Fruit fly (Drosophila melanogaster) whole organism, adult: ENCODE results near the gene Hip1.
A peak's percentile ranks its signal among the peaks of the same experiment; 100 is the strongest.

Experiments
- CG11617 ChIP-seq: fragments of 200-800 bp; sonication (Bioruptor generic); optimal IDR thresholded peaks from 2 replicates; lab custom pipeline; 2017; ENCODE audit warnings: mild to moderate bottlenecking, missing biosample characterization, missing genetic modification reagents, missing genetic modification characterization
- CG12768 ChIP-seq: fragments of 200-800 bp; sonication (Bioruptor generic); optimal IDR thresholded peaks from 2 replicates; lab custom pipeline; 2017; ENCODE audit warnings: missing biosample characterization, missing genetic modification characterization, mild to moderate bottlenecking, moderate library complexity, missing genetic modification reagents
- CG14711 ChIP-seq: fragments of 200-800 bp; sonication (Bioruptor generic); optimal IDR thresholded peaks from 2 replicates; lab custom pipeline; 2018; ENCODE audit warnings: missing biosample characterization, mild to moderate bottlenecking, missing genetic modification characterization, moderate library complexity
- CG1620 ChIP-seq: fragments of 200-800 bp; sonication (Bioruptor generic); optimal IDR thresholded peaks from 2 replicates; lab custom pipeline; 2016; ENCODE audit warnings: missing biosample characterization, missing genetic modification characterization
- CG33017 ChIP-seq: fragments of 200-800 bp; sonication (Bioruptor generic); optimal IDR thresholded peaks from 2 replicates; lab custom pipeline; 2018; ENCODE audit warnings: missing biosample characterization, mild to moderate bottlenecking, missing genetic modification characterization, moderate library complexity
- CG5204 ChIP-seq: fragments of 200-800 bp; sonication (Bioruptor generic); optimal IDR thresholded peaks from 2 replicates; lab custom pipeline; 2016; ENCODE audit warnings: missing biosample characterization, missing genetic modification characterization
- CG7045 ChIP-seq: fragments of 200-800 bp; sonication (Bioruptor generic); optimal IDR thresholded peaks from 2 replicates; lab custom pipeline; 2017; ENCODE audit warnings: missing biosample characterization, mild to moderate bottlenecking, missing genetic modification characterization
- CG7101 ChIP-seq: fragments of 200-800 bp; sonication (Bioruptor generic); optimal IDR thresholded peaks from 2 replicates; lab custom pipeline; 2018; ENCODE audit warnings: missing biosample characterization, mild to moderate bottlenecking, missing genetic modification characterization, moderate library complexity
- Clk ChIP-seq: fragments of 200-800 bp; sonication (Bioruptor generic); optimal IDR thresholded peaks from 2 replicates; lab custom pipeline; 2017; ENCODE audit warnings: missing biosample characterization, missing genetic modification characterization
- Crg-1 ChIP-seq: fragments of 200-800 bp; sonication (Bioruptor generic); optimal IDR thresholded peaks from 2 replicates; lab custom pipeline; 2016; ENCODE audit warnings: missing biosample characterization, missing genetic modification characterization
- Hr96 ChIP-seq: fragments of 200-800 bp; sonication (Bioruptor generic); optimal IDR thresholded peaks from 2 replicates; lab custom pipeline; 2016; ENCODE audit warnings: missing biosample characterization, missing genetic modification characterization
- Mnt ChIP-seq: fragments of 200-800 bp; sonication (Bioruptor generic); optimal IDR thresholded peaks from 2 replicates; lab custom pipeline; 2016; ENCODE audit warnings: missing biosample characterization, mild to moderate bottlenecking, missing genetic modification characterization
- bab1 ChIP-seq: fragments of 200-800 bp; sonication (Bioruptor generic); optimal IDR thresholded peaks from 3 replicates; lab custom pipeline; 2019; ENCODE audit warnings: missing biosample characterization, mild to moderate bottlenecking, missing genetic modification characterization, moderate library complexity
- cic ChIP-seq: fragments of 200-800 bp; sonication (Bioruptor generic); optimal IDR thresholded peaks from 2 replicates; lab custom pipeline; 2017; ENCODE audit warnings: missing biosample characterization, mild to moderate bottlenecking, missing genetic modification characterization, moderate library complexity
- cnc ChIP-seq, 2 experiments: fragments of >200 bp; optimal IDR thresholded peaks; 2 replicates each; lab custom pipeline; 2017
- kay ChIP-seq: fragments of 200-800 bp; sonication (Bioruptor generic); peaks from one replicate; lab custom pipeline; 2016; ENCODE audit warnings: missing biosample characterization, missing genetic modification characterization, borderline replicate concordance
- ovo ChIP-seq: fragments of 200-800 bp; sonication (Bioruptor generic); optimal IDR thresholded peaks from 2 replicates; lab custom pipeline; 2016; ENCODE audit warnings: missing biosample characterization, missing genetic modification characterization
- pad ChIP-seq: fragments of 200-800 bp; sonication (Bioruptor generic); optimal IDR thresholded peaks from 3 replicates; lab custom pipeline; 2017; ENCODE audit warnings: missing biosample characterization, missing genetic modification characterization, mild to moderate bottlenecking, moderate library complexity, missing genetic modification reagents
- tj ChIP-seq: fragments of 200-800 bp; sonication (Bioruptor generic); optimal IDR thresholded peaks from 3 replicates; lab custom pipeline; 2017; ENCODE audit warnings: missing biosample characterization, mild to moderate bottlenecking, missing genetic modification characterization, moderate library complexity
- toe ChIP-seq: fragments of 200-800 bp; sonication (Bioruptor generic); optimal IDR thresholded peaks from 2 replicates; lab custom pipeline; 2016; ENCODE audit warnings: missing biosample characterization, missing genetic modification characterization

Hip1 gene

dm6 chr3L:12805660-12806289 lies 32.4 kb upstream of the Hip1 start, which contains the start of gene Sap130:
Gene Sap130 (plus strand): TSS chr3L:12805902.
- TF ChIP-seq toe (GFP tag; lab: Kevin White, UChicago) (no peak), ovo (GFP tag; lab: Kevin White, UChicago) (no peak), CG1620 (GFP tag; lab: Kevin White, UChicago) (no peak), Crg-1 (GFP tag; lab: Kevin White, UChicago) (no peak), cnc (optimal IDR thresholded peaks at IDR 0.05; lab: Kevin White, UChicago) (no peak), CG5204 (no peak), kay (no peak), tj (no peak), CG33017 (tag; lab: Kevin White, UChicago) (no peak), cic (GFP tag; lab: Kevin White, UChicago) (no peak), Clk (GFP tag; lab: Kevin White, UChicago) (no peak), CG7101 (tag; lab: Kevin White, UChicago) (no peak), pad (GFP tag; lab: Kevin White, UChicago) (no peak), CG11617 (no peak)

- TF ChIP-seq CG11617, result peak; percentile 16
- peak; percentile 36 for TF ChIP-seq CG12768
- TF ChIP-seq bab1 (GFP tag; lab: Kevin White, UChicago), result peak; percentile 60
- TF ChIP-seq Clk (GFP tag; lab: Kevin White, UChicago), result no peak
- peak; percentile 56 for TF ChIP-seq cic (GFP tag; lab: Kevin White, UChicago)
- TF ChIP-seq cnc (optimal IDR thresholded peaks at IDR 0.05; lab: Kevin White, UChicago), result no peak
- peak; percentile 74 for TF ChIP-seq pad (GFP tag; lab: Kevin White, UChicago)
- TF ChIP-seq Mnt (GFP tag; lab: Kevin White, UChicago), result peak; percentile 38
- TF ChIP-seq tj, result peak; percentile 19
Observed at dm6 chr3L:12804730-12805170, 31.4 kb upstream of the Hip1 start, which contains the start of gene Atg1. Gene Atg1 (minus strand): TSS chr3L:12805116.

dm6 chr3L:12804035-12804729 lies 30.8 kb upstream of the Hip1 start:
- TF ChIP-seq Clk (GFP tag; lab: Kevin White, UChicago), result peak; percentile 11
- TF ChIP-seq tj, result no peak
- no peak for TF ChIP-seq CG12768
- TF ChIP-seq cic (GFP tag; lab: Kevin White, UChicago), result no peak
- TF ChIP-seq kay, result no peak
- no peak for TF ChIP-seq pad (GFP tag; lab: Kevin White, UChicago)

- TF ChIP-seq CG7045 (peak; percentile 21), CG14711 (tag; lab: Kevin White, UChicago) (peak; percentile 18), tj (peak; percentile 8), bab1 (GFP tag; lab: Kevin White, UChicago) (no peak), Mnt (GFP tag; lab: Kevin White, UChicago) (no peak), CG12768 (no peak), kay (peak; percentile 64)
Observed at dm6 chr3L:12803159-12804034, 30.0 kb upstream of the Hip1 start.

dm6 chr3L:12802443-12802865 lies 29.1 kb upstream of the Hip1 start:
- TF ChIP-seq Crg-1 (GFP tag; lab: Kevin White, UChicago), result peak; percentile 18
- TF ChIP-seq Clk (GFP tag; lab: Kevin White, UChicago), result no peak
- no peak for TF ChIP-seq Mnt (GFP tag; lab: Kevin White, UChicago)
- no peak for TF ChIP-seq pad (GFP tag; lab: Kevin White, UChicago)
- TF ChIP-seq kay, result peak; percentile 88
- TF ChIP-seq CG1620 (GFP tag; lab: Kevin White, UChicago), result no peak
- TF ChIP-seq tj, result peak; percentile 46
- peak; percentile 86 for TF ChIP-seq CG12768
- peak; percentile 23 for TF ChIP-seq CG7045
- TF ChIP-seq cic (GFP tag; lab: Kevin White, UChicago), result peak; percentile 86
- TF ChIP-seq CG14711 (tag; lab: Kevin White, UChicago), result peak; percentile 35
- peak; percentile 52 for TF ChIP-seq CG33017 (tag; lab: Kevin White, UChicago)
- no peak for TF ChIP-seq bab1 (GFP tag; lab: Kevin White, UChicago)
- TF ChIP-seq toe (GFP tag; lab: Kevin White, UChicago), result peak; percentile 28
- peak; percentile 23 for TF ChIP-seq CG11617

dm6 chr3L:12800167-12800566 lies 26.8 kb upstream of the Hip1 start:
- no peak for TF ChIP-seq Clk (GFP tag; lab: Kevin White, UChicago)
- TF ChIP-seq Hr96 (GFP tag; lab: Kevin White, UChicago), result no peak
- no peak for TF ChIP-seq Crg-1 (GFP tag; lab: Kevin White, UChicago)
- no peak for TF ChIP-seq CG1620 (GFP tag; lab: Kevin White, UChicago)
- no peak for TF ChIP-seq CG12768
- TF ChIP-seq tj, result no peak
- no peak for TF ChIP-seq bab1 (GFP tag; lab: Kevin White, UChicago)
- TF ChIP-seq cic (GFP tag; lab: Kevin White, UChicago), result no peak
